Worm (Caenorhabditis elegans) whole organism, young adult: ENCODE results near the gene Y22D7AR.2.

ENCODE experiments used
- B0336.3 ChIP-seq: fragments of 200-800 bp; sonication (Bioruptor generic); IDR thresholded peaks from 2 replicates; pipeline ENCODE4 v1.3.6; 2022; ENCODE audit warnings: missing genetic modification characterization, missing compliant biosample characterization
- C06A6.2 ChIP-seq: fragments of 200-800 bp; sonication (Bioruptor generic); conservative IDR thresholded peaks from 2 replicates; pipeline ENCODE4 v1.3.6; 2022; ENCODE audit warnings: missing genetic modification characterization, missing compliant biosample characterization
- C17E4.6 ChIP-seq: fragments of 200-800 bp; sonication (Bioruptor generic); IDR thresholded peaks from 2 replicates; pipeline ENCODE4 v1.3.6; 2022; ENCODE audit warnings: missing genetic modification reagents, missing genetic modification characterization, missing compliant biosample characterization
- F57A8.1 ChIP-seq: fragments of 200-800 bp; sonication (Bioruptor generic); optimal IDR thresholded peaks from 2 replicates; lab custom pipeline; 2018; ENCODE audit warnings: mild to moderate bottlenecking, missing genetic modification characterization, moderate library complexity, missing compliant biosample characterization
- K11D2.4 ChIP-seq: fragments of 200-800 bp; sonication (Bioruptor generic); IDR thresholded peaks from 2 replicates; pipeline ENCODE4 v1.3.6; 2022; ENCODE audit warnings: missing genetic modification reagents, missing genetic modification characterization, missing compliant biosample characterization
- Y67H2A.10 ChIP-seq: fragments of 200-800 bp; sonication (Bioruptor generic); conservative IDR thresholded peaks from 2 replicates; pipeline ENCODE4 v1.3.6; 2022; ENCODE audit warnings: missing genetic modification reagents, missing genetic modification characterization, missing compliant biosample characterization
- Y79H2A.3 ChIP-seq: fragments of 200-800 bp; sonication (Bioruptor generic); conservative IDR thresholded peaks from 2 replicates; pipeline ENCODE4 v1.3.6; 2022; ENCODE audit warnings: missing genetic modification reagents, missing genetic modification characterization, missing compliant biosample characterization
- atf-7 ChIP-seq: sonication (generic microtip); optimal IDR thresholded peaks from 2 replicates; lab custom pipeline; 2017; ENCODE audit warnings: mild to moderate bottlenecking, missing genetic modification characterization, missing compliant biosample characterization
- attf-5 ChIP-seq: fragments of 200-800 bp; sonication (Bioruptor generic); optimal IDR thresholded peaks from 2 replicates; lab custom pipeline; 2018; ENCODE audit warnings: mild to moderate bottlenecking, missing genetic modification characterization, missing compliant biosample characterization
- attf-6 ChIP-seq: fragments of 200-800 bp; sonication (Bioruptor generic); IDR thresholded peaks from 2 replicates; pipeline ENCODE4 v1.3.6; 2022; ENCODE audit warnings: missing genetic modification reagents, missing genetic modification characterization, missing compliant biosample characterization
- ccch-3 ChIP-seq: fragments of 200-800 bp; sonication (Bioruptor generic); optimal IDR thresholded peaks from 2 replicates; lab custom pipeline; 2018; ENCODE audit warnings: mild to moderate bottlenecking, missing genetic modification characterization, missing compliant biosample characterization
- cebp-1 ChIP-seq, 2 experiments: fragments of 200-800 bp in 1 of 2; sonication (Bioruptor generic) in 1 of 2; sonication (generic microtip) in 1 of 2; IDR thresholded peaks in 1 of 2; optimal IDR thresholded peaks in 1 of 2; 2 replicates each; pipeline versions ENCODE4 v1.3.6 to Lab custom; 2017 to 2022; ENCODE audit warnings: missing compliant biosample characterization in 2 of 2, missing genetic modification characterization in 2 of 2, mild to moderate bottlenecking in 1 of 2, missing genetic modification reagents in 1 of 2, moderate library complexity in 1 of 2
- cebp-2 ChIP-seq: fragments of 200-800 bp; sonication (Bioruptor generic); IDR thresholded peaks from 2 replicates; pipeline ENCODE4 v1.3.6; 2022; ENCODE audit warnings: missing genetic modification characterization, missing compliant biosample characterization
- ceh-100 ChIP-seq: fragments of 200-800 bp; sonication (Bioruptor generic); IDR thresholded peaks from 2 replicates; pipeline ENCODE4 v1.3.6; 2022; ENCODE audit warnings: missing genetic modification reagents, missing genetic modification characterization, missing compliant biosample characterization
- ceh-79 ChIP-seq: sonication (generic microtip); optimal IDR thresholded peaks from 2 replicates; lab custom pipeline; 2017; ENCODE audit warnings: mild to moderate bottlenecking, missing genetic modification characterization, missing compliant biosample characterization
- chd-7 ChIP-seq: sonication (generic microtip); optimal IDR thresholded peaks from 2 replicates; lab custom pipeline; 2016; ENCODE audit warnings: mild to moderate bottlenecking, missing genetic modification characterization, moderate library complexity, missing compliant biosample characterization
- dox-1 ChIP-seq: fragments of 200-800 bp; sonication (Bioruptor generic); IDR thresholded peaks from 2 replicates; pipeline ENCODE4 v1.3.6; 2022; ENCODE audit warnings: missing genetic modification reagents, missing genetic modification characterization, missing compliant biosample characterization
- dpff-1 ChIP-seq: sonication (generic microtip); optimal IDR thresholded peaks from 2 replicates; lab custom pipeline; 2017; ENCODE audit warnings: mild to moderate bottlenecking, missing genetic modification characterization, missing compliant biosample characterization
- efl-1 ChIP-seq: fragments of 150-350 bp; optimal IDR thresholded peaks from 2 replicates; lab custom pipeline; 2014; ENCODE audit warnings: missing biosample characterization, missing genetic modification reagents, missing genetic modification characterization
- egrh-3 ChIP-seq: fragments of 200-800 bp; sonication (Bioruptor generic); IDR thresholded peaks from 2 replicates; pipeline ENCODE4 v1.3.6; 2022; ENCODE audit warnings: missing genetic modification reagents, missing genetic modification characterization, missing compliant biosample characterization
- ets-4 ChIP-seq: fragments of 200-800 bp; sonication (Bioruptor generic); optimal IDR thresholded peaks from 2 replicates; lab custom pipeline; 2018; ENCODE audit warnings: mild to moderate bottlenecking, missing genetic modification characterization, missing compliant biosample characterization
- hlh-26 ChIP-seq: fragments of 200-800 bp; sonication (Bioruptor generic); conservative IDR thresholded peaks from 2 replicates; pipeline ENCODE4 v1.3.6; 2022; ENCODE audit warnings: missing genetic modification reagents, missing genetic modification characterization, missing compliant biosample characterization
- hmg-1.2 ChIP-seq: fragments of 200-800 bp; sonication (Bioruptor generic); IDR thresholded peaks from 2 replicates; pipeline ENCODE4 v1.3.6; 2022; ENCODE audit warnings: missing genetic modification reagents, missing genetic modification characterization, missing compliant biosample characterization
- hsf-1 ChIP-seq: fragments of 200-800 bp; sonication (Bioruptor generic); IDR thresholded peaks from 2 replicates; pipeline ENCODE4 v1.3.6; 2022; ENCODE audit warnings: missing genetic modification reagents, missing genetic modification characterization, missing compliant biosample characterization
- let-526 ChIP-seq: fragments of 200-800 bp; sonication (Bioruptor generic); IDR thresholded peaks from 2 replicates; pipeline ENCODE4 v1.3.6; 2022; ENCODE audit warnings: missing genetic modification reagents, missing genetic modification characterization, missing compliant biosample characterization
- lin-54 ChIP-seq: fragments of 200-800 bp; sonication (Bioruptor generic); optimal IDR thresholded peaks from 2 replicates; lab custom pipeline; 2018; ENCODE audit warnings: mild to moderate bottlenecking, missing genetic modification characterization, missing compliant biosample characterization
- lsl-1 ChIP-seq: fragments of 200-800 bp; sonication (Bioruptor generic); optimal IDR thresholded peaks from 2 replicates; lab custom pipeline; 2018; ENCODE audit warnings: mild to moderate bottlenecking, missing genetic modification characterization, moderate library complexity, missing compliant biosample characterization
- lsy-27 ChIP-seq: sonication (generic microtip); optimal IDR thresholded peaks from 2 replicates; lab custom pipeline; 2017; ENCODE audit warnings: missing genetic modification characterization, mild to moderate bottlenecking, missing compliant biosample characterization, antibody characterized with exemption, missing genotype, borderline replicate concordance; ENCODE audit not compliant: insufficient read depth
- mcd-1 ChIP-seq: fragments of 200-800 bp; sonication (Bioruptor generic); IDR thresholded peaks from 2 replicates; pipeline ENCODE4 v1.3.6; 2022; ENCODE audit warnings: missing genetic modification reagents, missing genetic modification characterization, missing compliant biosample characterization
- nfya-1 ChIP-seq: sonication (generic microtip); optimal IDR thresholded peaks from 2 replicates; lab custom pipeline; 2017; ENCODE audit warnings: antibody characterized with exemption, missing compliant biosample characterization, missing genetic modification characterization, borderline replicate concordance; ENCODE audit not compliant: insufficient read depth
- nfya-2 ChIP-seq: fragments of 200-800 bp; sonication (Bioruptor generic); IDR thresholded peaks from 2 replicates; pipeline ENCODE4 v1.3.6; 2022; ENCODE audit warnings: missing genetic modification reagents, missing genetic modification characterization, missing compliant biosample characterization
- nfyb-1 ChIP-seq: fragments of 200-800 bp; sonication (Bioruptor generic); IDR thresholded peaks from 2 replicates; pipeline ENCODE4 v1.3.6; 2022; ENCODE audit warnings: missing genetic modification reagents, missing genetic modification characterization, missing compliant biosample characterization
- nhr-27 ChIP-seq: fragments of 200-800 bp; sonication (Bioruptor generic); optimal IDR thresholded peaks from 2 replicates; lab custom pipeline; 2018; ENCODE audit warnings: mild to moderate bottlenecking, missing genetic modification characterization, moderate library complexity, missing compliant biosample characterization
- snpc-4 ChIP-seq, 5 experiments: fragments of 150-350 bp in 1 of 5; sonication (generic microtip) in 4 of 5; optimal IDR thresholded peaks; 2 replicates each; lab custom pipeline; 2014 to 2018; ENCODE audit warnings: missing genetic modification characterization in 5 of 5, missing biosample characterization in 3 of 5, antibody characterized with exemption in 2 of 5, mild to moderate bottlenecking in 2 of 5, missing compliant biosample characterization in 2 of 5, missing genotype in 2 of 5, moderate library complexity in 2 of 5, missing genetic modification reagents in 1 of 5
- somi-1 ChIP-seq: fragments of 200-800 bp; sonication (Bioruptor generic); optimal IDR thresholded peaks from 2 replicates; lab custom pipeline; 2018; ENCODE audit warnings: mild to moderate bottlenecking, missing genetic modification characterization, missing compliant biosample characterization
- sptf-2 ChIP-seq: fragments of 200-800 bp; sonication (Bioruptor generic); optimal IDR thresholded peaks from 2 replicates; lab custom pipeline; 2018; ENCODE audit warnings: mild to moderate bottlenecking, missing genetic modification characterization, missing compliant biosample characterization
- tbp1 ChIP-seq: fragments of 200-800 bp; sonication (Bioruptor generic); optimal IDR thresholded peaks from 2 replicates; lab custom pipeline; 2018; ENCODE audit warnings: mild to moderate bottlenecking, missing genetic modification characterization, missing compliant biosample characterization
- ztf-28 ChIP-seq: fragments of 200-800 bp; sonication (Bioruptor generic); IDR thresholded peaks from 2 replicates; pipeline ENCODE4 v1.3.6; 2022; ENCODE audit warnings: missing genetic modification reagents, missing genetic modification characterization, missing compliant biosample characterization
- ztf-3 ChIP-seq: fragments of 200-800 bp; sonication (Bioruptor generic); optimal IDR thresholded peaks from 2 replicates; lab custom pipeline; 2018; ENCODE audit warnings: mild to moderate bottlenecking, missing genetic modification characterization, missing compliant biosample characterization

The Y22D7AR.2 gene

ce11 chrIII:1680996-1681395 lies 24.8 kb upstream of the Y22D7AR.2 start (continued):
- no peak for TF ChIP-seq nfya-1 (tag; lab: Kevin White, UChicago)
- no peak for TF ChIP-seq ceh-79 (tag; lab: Kevin White, UChicago)
- no peak for TF ChIP-seq chd-7 (tag; lab: Kevin White, UChicago)
- TF ChIP-seq nfyb-1 = peak; percentile 62; the same call in 1 of the 2 replicates
- peak; percentile 37; the same call in 1 of the 2 replicates for TF ChIP-seq B0336.3
- TF ChIP-seq ztf-28 (GFP tag; lab: Robert Waterston, UW) = no peak
- no peak for TF ChIP-seq sptf-2 (GFP tag; lab: Kevin White, UChicago)
- peak; percentile 96 for TF ChIP-seq hmg-1.2
- no peak for TF ChIP-seq hsf-1
- no peak for TF ChIP-seq F57A8.1 (GFP tag; lab: Kevin White, UChicago)
- TF ChIP-seq snpc-4 (GFP tag; optimal IDR thresholded peaks at IDR 0.05; lab: Kevin White, UChicago) = no peak
- peak in 1 of 4 experiments; percentile 3 for TF ChIP-seq snpc-4 (tag; optimal IDR thresholded peaks at IDR 0.05; lab: Kevin White, UChicago)
- TF ChIP-seq Y67H2A.10 (GFP tag; lab: Robert Waterston, UW) = no peak
- no peak for TF ChIP-seq dpff-1 (tag; lab: Kevin White, UChicago)
- peak; percentile 34 for TF ChIP-seq tbp1 (GFP tag; lab: Kevin White, UChicago)
- 0 out of 2 replicates have a peak, but pooled peaks have one; percentile 18 for TF ChIP-seq C06A6.2
- 0 out of 2 replicates have a peak, but pooled peaks have one; percentile 13 for TF ChIP-seq K11D2.4 (GFP tag; lab: Robert Waterston, UW)
- no peak for TF ChIP-seq ceh-100 (GFP tag; lab: Robert Waterston, UW)
- TF ChIP-seq attf-5 (GFP tag; lab: Kevin White, UChicago) = peak; percentile 76
- TF ChIP-seq hlh-26 (GFP tag; lab: Robert Waterston, UW) = no peak
- TF ChIP-seq Y79H2A.3 (GFP tag; lab: Robert Waterston, UW) = no peak
- no peak for TF ChIP-seq efl-1 (GFP tag; lab: Kevin White, UChicago)
- peak; percentile 47 for TF ChIP-seq dox-1 (GFP tag; lab: Robert Waterston, UW)
- no peak for TF ChIP-seq let-526 (GFP tag; lab: Robert Waterston, UW)
- no peak for TF ChIP-seq attf-6
- no peak for TF ChIP-seq ccch-3 (GFP tag; lab: Kevin White, UChicago)
- no peak for TF ChIP-seq lsy-27 (tag; lab: Kevin White, UChicago)
- TF ChIP-seq ets-4 (GFP tag; lab: Kevin White, UChicago) = peak; percentile 1
- TF ChIP-seq atf-7 = peak; percentile 66
- TF ChIP-seq cebp-2 (GFP tag; lab: Robert Waterston, UW) = 0 out of 2 replicates have a peak, but pooled peaks have one; percentile 22
- no peak for TF ChIP-seq nhr-27 (tag; lab: Kevin White, UChicago)
- 0 out of 2 replicates have a peak, but pooled peaks have one; percentile 9 for TF ChIP-seq mcd-1 (GFP tag; lab: Robert Waterston, UW)
- TF ChIP-seq C17E4.6 (GFP tag; lab: Robert Waterston, UW) = no peak
- no peak for TF ChIP-seq ztf-3
- TF ChIP-seq egrh-3 (GFP tag; lab: Robert Waterston, UW) = peak; percentile 66
- no peak for TF ChIP-seq cebp-1 (GFP tag; IDR thresholded peaks at IDR 0.05; lab: Robert Waterston, UW)
- peak; percentile 61 for TF ChIP-seq cebp-1 (tag; optimal IDR thresholded peaks at IDR 0.05; lab: Kevin White, UChicago)
- peak; percentile 14 for TF ChIP-seq somi-1 (GFP tag; lab: Kevin White, UChicago)
- TF ChIP-seq lsl-1 (GFP tag; lab: Kevin White, UChicago) = no peak
- TF ChIP-seq nfya-2 = no peak
- no peak for TF ChIP-seq lin-54 (GFP tag; lab: Kevin White, UChicago)
